Worm (Caenorhabditis elegans) whole organism, L2 larva: Measurements from ENCODE around the gene Y6E2A.10.

Experiments used
- C34F6.9 ChIP-seq: fragments of 150-350 bp; optimal IDR thresholded peaks from 2 replicates; lab custom pipeline; 2014; ENCODE audit warnings: missing biosample characterization, missing genetic modification characterization
- R02D3.7 ChIP-seq: fragments of 150-350 bp; optimal IDR thresholded peaks from 2 replicates; lab custom pipeline; 2014; ENCODE audit warnings: missing biosample characterization, missing genetic modification characterization
- Y55F3AM.14 ChIP-seq: fragments of 200-800 bp; sonication (Bioruptor generic); optimal IDR thresholded peaks from 2 replicates; lab custom pipeline; 2018; ENCODE audit warnings: mild to moderate bottlenecking, missing genetic modification characterization, missing compliant biosample characterization
- ZK546.5 ChIP-seq: sonication (generic microtip); optimal IDR thresholded peaks from 2 replicates; lab custom pipeline; 2017; ENCODE audit warnings: missing biosample characterization, missing genetic modification characterization
- alr-1 ChIP-seq: fragments of 150-350 bp; optimal IDR thresholded peaks from 2 replicates; lab custom pipeline; 2014; ENCODE audit warnings: missing biosample characterization, missing genetic modification characterization
- aly-2 ChIP-seq: fragments of 150-350 bp; optimal IDR thresholded peaks from 2 replicates; lab custom pipeline; 2014; ENCODE audit warnings: missing biosample characterization, missing genetic modification characterization
- blmp-1 ChIP-seq: sonication (generic microtip); optimal IDR thresholded peaks from 2 replicates; lab custom pipeline; 2017; ENCODE audit warnings: missing genetic modification characterization, mild to moderate bottlenecking, missing compliant biosample characterization, antibody characterized with exemption, moderate library complexity; ENCODE audit not compliant: insufficient read depth
- ceh-16 ChIP-seq: fragments of 150-350 bp; optimal IDR thresholded peaks from 2 replicates; lab custom pipeline; 2014; ENCODE audit warnings: missing biosample characterization, missing genetic modification characterization
- ceh-82 ChIP-seq: fragments of 150-350 bp; optimal IDR thresholded peaks from 2 replicates; lab custom pipeline; 2014; ENCODE audit warnings: missing biosample characterization, missing genetic modification characterization
- crh-2 ChIP-seq: sonication (generic microtip); optimal IDR thresholded peaks from 2 replicates; lab custom pipeline; 2017; ENCODE audit warnings: missing biosample characterization, missing genetic modification characterization
- dmd-4 ChIP-seq: sonication (generic microtip); optimal IDR thresholded peaks from 2 replicates; lab custom pipeline; 2017; ENCODE audit warnings: missing biosample characterization, missing genetic modification characterization
- elt-1 ChIP-seq: fragments of 150-350 bp; optimal IDR thresholded peaks from 2 replicates; lab custom pipeline; 2014; ENCODE audit warnings: missing biosample characterization, missing genetic modification characterization
- elt-3 ChIP-seq: sonication (generic microtip); optimal IDR thresholded peaks from 2 replicates; lab custom pipeline; 2017; ENCODE audit warnings: missing biosample characterization, missing genetic modification characterization
- fos-1 ChIP-seq: fragments of 150-350 bp; optimal IDR thresholded peaks from 2 replicates; lab custom pipeline; 2014; ENCODE audit warnings: missing biosample characterization, missing genetic modification characterization
- gmeb-1 ChIP-seq: fragments of 150-350 bp; optimal IDR thresholded peaks from 2 replicates; lab custom pipeline; 2014; ENCODE audit warnings: missing biosample characterization, missing genetic modification characterization
- lin-11 ChIP-seq: fragments of 150-350 bp; sonication (generic microtip); optimal IDR thresholded peaks from 2 replicates; lab custom pipeline; 2014; ENCODE audit warnings: missing biosample characterization, missing genetic modification characterization, inconsistent platforms, mixed read lengths
- lin-39 ChIP-seq: fragments of 150-350 bp; optimal IDR thresholded peaks from 2 replicates; lab custom pipeline; 2014; ENCODE audit warnings: missing biosample characterization, missing genetic modification reagents, missing genetic modification characterization
- lsy-2 ChIP-seq, 2 experiments: fragments of 150-350 bp in 1 of 2; sonication (generic microtip) in 1 of 2; optimal IDR thresholded peaks; 2 replicates each; lab custom pipeline; 2014 to 2017; ENCODE audit warnings: missing biosample characterization in 2 of 2, missing genetic modification characterization in 2 of 2
- mbf-1 ChIP-seq: sonication (generic microtip); optimal IDR thresholded peaks from 2 replicates; lab custom pipeline; 2017; ENCODE audit warnings: missing biosample characterization, missing genetic modification characterization
- mdl-1 ChIP-seq, 2 experiments: fragments of 150-350 bp in 1 of 2; sonication (generic microtip) in 1 of 2; optimal IDR thresholded peaks; 2 replicates each; lab custom pipeline; 2017; ENCODE audit warnings: missing biosample characterization in 2 of 2, missing genetic modification characterization in 2 of 2
- nhr-10 ChIP-seq: sonication (generic microtip); optimal IDR thresholded peaks from 2 replicates; lab custom pipeline; 2017; ENCODE audit warnings: missing biosample characterization, missing genetic modification characterization
- nhr-11 ChIP-seq: fragments of 150-350 bp; optimal IDR thresholded peaks from 2 replicates; lab custom pipeline; 2014; ENCODE audit warnings: missing biosample characterization, missing genetic modification characterization
- nhr-12 ChIP-seq: fragments of 150-350 bp; optimal IDR thresholded peaks from 2 replicates; lab custom pipeline; 2014; ENCODE audit warnings: missing biosample characterization, missing genetic modification characterization
- nhr-129 ChIP-seq: fragments of 150-350 bp; optimal IDR thresholded peaks from 2 replicates; lab custom pipeline; 2014; ENCODE audit warnings: missing biosample characterization, missing genetic modification characterization
- nhr-21 ChIP-seq: fragments of 150-350 bp; optimal IDR thresholded peaks from 2 replicates; lab custom pipeline; 2014; ENCODE audit warnings: missing biosample characterization, missing genetic modification characterization
- nhr-237 ChIP-seq: fragments of 150-350 bp; optimal IDR thresholded peaks from 2 replicates; lab custom pipeline; 2014; ENCODE audit warnings: missing biosample characterization, missing genetic modification characterization
- nhr-25 ChIP-seq: fragments of 150-350 bp; sonication (generic microtip); optimal IDR thresholded peaks from 3 replicates; lab custom pipeline; 2014; ENCODE audit warnings: missing biosample characterization, missing genetic modification characterization
- nhr-6 ChIP-seq: fragments of 150-350 bp; optimal IDR thresholded peaks from 2 replicates; lab custom pipeline; 2014; ENCODE audit warnings: missing biosample characterization, missing genetic modification characterization
- peb-1 ChIP-seq: fragments of 150-350 bp; optimal IDR thresholded peaks from 2 replicates; lab custom pipeline; 2014; ENCODE audit warnings: missing biosample characterization, missing genetic modification characterization
- skn-1 ChIP-seq: sonication (generic microtip); optimal IDR thresholded peaks from 2 replicates; lab custom pipeline; 2017; ENCODE audit warnings: missing biosample characterization, missing genetic modification characterization
- sma-3 ChIP-seq: sonication (generic microtip); optimal IDR thresholded peaks from 2 replicates; lab custom pipeline; 2016; ENCODE audit warnings: missing genetic modification reagents, missing genetic modification characterization, missing compliant biosample characterization
- sma-9 ChIP-seq, 2 experiments: fragments of 150-350 bp in 1 of 2; sonication (generic microtip) in 1 of 2; optimal IDR thresholded peaks; 2 replicates each; lab custom pipeline; 2014 to 2016; ENCODE audit warnings: missing genetic modification characterization in 2 of 2, mild to moderate bottlenecking in 1 of 2, missing biosample characterization in 1 of 2, missing compliant biosample characterization in 1 of 2, missing genetic modification reagents in 1 of 2, moderate library complexity in 1 of 2
- snpc-4 ChIP-seq: fragments of 150-350 bp; optimal IDR thresholded peaks from 2 replicates; lab custom pipeline; 2014; ENCODE audit warnings: missing biosample characterization, missing genetic modification characterization
- unc-39 ChIP-seq: fragments of 150-350 bp; optimal IDR thresholded peaks from 2 replicates; lab custom pipeline; 2014; ENCODE audit warnings: missing biosample characterization, missing genetic modification characterization
- unc-55 ChIP-seq: fragments of 150-350 bp; sonication (generic microtip); optimal IDR thresholded peaks from 3 replicates; lab custom pipeline; 2014; ENCODE audit warnings: missing biosample characterization, missing genetic modification reagents, missing genetic modification characterization
- zag-1 ChIP-seq: fragments of 150-350 bp; optimal IDR thresholded peaks from 2 replicates; lab custom pipeline; 2014; ENCODE audit warnings: missing biosample characterization, missing genetic modification characterization
- ztf-1 ChIP-seq: fragments of 200-800 bp; sonication (Bioruptor generic); conservative IDR thresholded peaks from 2 replicates; pipeline ENCODE4 v1.3.6; 2022; ENCODE audit warnings: missing genetic modification characterization, missing compliant biosample characterization
- ztf-11 ChIP-seq: sonication (generic microtip); optimal IDR thresholded peaks from 2 replicates; lab custom pipeline; 2017; ENCODE audit warnings: missing biosample characterization, missing genetic modification characterization
- ztf-4 ChIP-seq: fragments of 150-350 bp; optimal IDR thresholded peaks from 2 replicates; lab custom pipeline; 2014; ENCODE audit warnings: missing biosample characterization, missing genetic modification characterization

Gene Y6E2A.10

ce11 chrV:15719570-15719969 lies 10.8 kb downstream of the Y6E2A.10 start, which contains the start of gene Y6E2A.7:
Gene Y6E2A.7, plus strand, starts transcription at chrV:15719870.
- no peak for TF ChIP-seq alr-1 (tag; lab: Kevin White, UChicago)
- no peak for TF ChIP-seq R02D3.7 (tag; lab: Kevin White, UChicago)
- no peak for TF ChIP-seq mbf-1 (tag; lab: Kevin White, UChicago)
- TF ChIP-seq ztf-11 (tag; lab: Kevin White, UChicago), result no peak
- no peak for TF ChIP-seq lin-39 (tag; lab: Kevin White, UChicago)
- no peak for TF ChIP-seq lsy-2 (tag; optimal IDR thresholded peaks at IDR 0.05; lab: Kevin White, UChicago)
- TF ChIP-seq zag-1 (tag; lab: Kevin White, UChicago), result no peak
- TF ChIP-seq elt-1, result no peak
- no peak for TF ChIP-seq ZK546.5 (tag; lab: Kevin White, UChicago)
- TF ChIP-seq ceh-82 (tag; lab: Kevin White, UChicago), result no peak
- no peak for TF ChIP-seq fos-1 (tag; lab: Kevin White, UChicago)
- no peak for TF ChIP-seq ztf-4 (tag; lab: Kevin White, UChicago)

ce11 chrV:15718562-15718961 lies 11.8 kb downstream of the Y6E2A.10 start, which contains the start of gene Y6E2A.5:
Gene Y6E2A.5, minus strand, starts transcription at chrV:15718662.
- TF ChIP-seq nhr-25, result no peak
- TF ChIP-seq Y55F3AM.14 (GFP tag; lab: Kevin White, UChicago), result no peak
- no peak for TF ChIP-seq nhr-11 (tag; lab: Kevin White, UChicago)
- TF ChIP-seq aly-2, result no peak
- no peak for TF ChIP-seq nhr-10
- no peak for TF ChIP-seq snpc-4
- TF ChIP-seq peb-1, result no peak
- no peak for TF ChIP-seq lsy-2 (tag; optimal IDR thresholded peaks at IDR 0.05; lab: Kevin White, UChicago)
- no peak for TF ChIP-seq mdl-1 (tag; optimal IDR thresholded peaks at IDR 0.05; lab: Kevin White, UChicago)
- no peak for TF ChIP-seq blmp-1 (tag; lab: Kevin White, UChicago)
- TF ChIP-seq nhr-12, result no peak
- TF ChIP-seq unc-39 (tag; lab: Kevin White, UChicago), result no peak
- no peak for TF ChIP-seq nhr-6
- no peak for TF ChIP-seq skn-1 (tag; lab: Kevin White, UChicago)
- no peak for TF ChIP-seq gmeb-1 (tag; lab: Kevin White, UChicago)
- no peak for TF ChIP-seq crh-2 (tag; lab: Kevin White, UChicago)
- TF ChIP-seq C34F6.9 (tag; lab: Kevin White, UChicago), result no peak
- TF ChIP-seq nhr-21 (tag; lab: Kevin White, UChicago), result no peak

- TF ChIP-seq mbf-1 (tag; lab: Kevin White, UChicago) (no peak), peb-1 (no peak), elt-3 (tag; lab: Kevin White, UChicago) (no peak)
- TF ChIP-seq, all 48 proteins: peak for 0
These were observed 13.7 kb downstream of the Y6E2A.10 start, which contains the start of gene Y6E2A.4 for ce11 chrV:15716679-15717078. Gene Y6E2A.4, minus strand, starts transcription at chrV:15716779.

ce11 chrV:15715636-15716035 lies 14.7 kb downstream of the Y6E2A.10 start:
- TF ChIP-seq peb-1, result no peak
- TF ChIP-seq ceh-16 (tag; lab: Kevin White, UChicago), result no peak
- TF ChIP-seq mdl-1 (tag; optimal IDR thresholded peaks at IDR 0.05; lab: Kevin White, UChicago), result no peak
- no peak for TF ChIP-seq R02D3.7 (tag; lab: Kevin White, UChicago)
- TF ChIP-seq Y55F3AM.14 (GFP tag; lab: Kevin White, UChicago), result no peak
- TF ChIP-seq nhr-129 (tag; lab: Kevin White, UChicago), result no peak
- TF ChIP-seq mbf-1 (tag; lab: Kevin White, UChicago), result no peak
- TF ChIP-seq snpc-4, result no peak
- no peak for TF ChIP-seq alr-1 (tag; lab: Kevin White, UChicago)
- TF ChIP-seq ztf-1 (GFP tag; lab: Robert Waterston, UW), result no peak
- no peak for TF ChIP-seq dmd-4 (tag; lab: Kevin White, UChicago)
- TF ChIP-seq blmp-1 (tag; lab: Kevin White, UChicago), result no peak
- no peak for TF ChIP-seq fos-1 (tag; lab: Kevin White, UChicago)
- no peak for TF ChIP-seq skn-1 (tag; lab: Kevin White, UChicago)
- TF ChIP-seq nhr-25, result no peak
- TF ChIP-seq unc-55 (GFP tag; lab: Kevin White, UChicago), result no peak
- TF ChIP-seq ZK546.5 (tag; lab: Kevin White, UChicago), result no peak
- TF ChIP-seq nhr-6, result no peak

ce11 chrV:15712385-15712784 lies 18.0 kb downstream of the Y6E2A.10 start:
- TF ChIP-seq snpc-4 (no peak), nhr-237 (tag; lab: Kevin White, UChicago) (no peak), nhr-129 (tag; lab: Kevin White, UChicago) (no peak), nhr-10 (no peak), nhr-11 (tag; lab: Kevin White, UChicago) (no peak), dmd-4 (tag; lab: Kevin White, UChicago) (no peak), peb-1 (no peak), elt-1 (no peak), sma-3 (no peak), lin-11 (tag; lab: Kevin White, UChicago) (no peak), unc-39 (tag; lab: Kevin White, UChicago) (no peak), sma-9 (GFP tag; optimal IDR thresholded peaks at IDR 0.05; lab: Kevin White, UChicago) (no peak), sma-9 (tag; optimal IDR thresholded peaks at IDR 0.05; lab: Kevin White, UChicago) (no peak), ztf-4 (tag; lab: Kevin White, UChicago) (no peak)
